Worm (Caenorhabditis elegans) whole organism, L3 larva: ENCODE results near the gene srw-11.
"Not testable (repeated sequence)": the region's sequence is repeated elsewhere in the genome, so short reads cannot be mapped to it uniquely, and the experiment has no call there.

ENCODE experiments used
- R02D3.7 ChIP-seq: fragments of 150-350 bp; optimal IDR thresholded peaks from 2 replicates; lab custom pipeline; 2014; ENCODE audit warnings: missing biosample characterization, missing genetic modification characterization
- ZK546.5 ChIP-seq: sonication (generic microtip); optimal IDR thresholded peaks from 2 replicates; lab custom pipeline; 2017; ENCODE audit warnings: missing biosample characterization, missing genetic modification characterization
- aly-2 ChIP-seq: fragments of 150-350 bp; optimal IDR thresholded peaks from 2 replicates; lab custom pipeline; 2014; ENCODE audit warnings: missing biosample characterization, missing genetic modification characterization
- ama-1 ChIP-seq: fragments of 150-350 bp; optimal IDR thresholded peaks from 2 replicates; lab custom pipeline; 2018
- ceh-28 ChIP-seq: fragments of 150-350 bp; optimal IDR thresholded peaks from 2 replicates; lab custom pipeline; 2014; ENCODE audit warnings: missing biosample characterization, missing genetic modification reagents, missing genetic modification characterization
- ceh-82 ChIP-seq: fragments of 150-350 bp; optimal IDR thresholded peaks from 2 replicates; lab custom pipeline; 2014; ENCODE audit warnings: missing biosample characterization, missing genetic modification characterization
- ceh-9 ChIP-seq: sonication (generic microtip); optimal IDR thresholded peaks from 2 replicates; lab custom pipeline; 2018; ENCODE audit warnings: missing biosample characterization, missing genetic modification characterization
- egl-27 ChIP-seq: sonication (generic microtip); optimal IDR thresholded peaks from 4 replicates; lab custom pipeline; 2017; ENCODE audit warnings: missing biosample characterization, missing genetic modification reagents, missing genetic modification characterization
- egl-5 ChIP-seq: fragments of 150-350 bp; optimal IDR thresholded peaks from 2 replicates; lab custom pipeline; 2017; ENCODE audit warnings: missing biosample characterization, missing genetic modification reagents, missing genetic modification characterization, inconsistent platforms
- elt-1 ChIP-seq: fragments of 150-350 bp; optimal IDR thresholded peaks from 2 replicates; lab custom pipeline; 2014; ENCODE audit warnings: missing biosample characterization, missing genetic modification characterization
- elt-2 ChIP-seq: sonication (generic microtip); optimal IDR thresholded peaks from 2 replicates; lab custom pipeline; 2016; ENCODE audit warnings: missing genetic modification reagents, mild to moderate bottlenecking, missing genetic modification characterization, missing compliant biosample characterization
- elt-3 ChIP-seq, 3 experiments: fragments of 150-350 bp in 1 of 3; sonication (generic microtip) in 2 of 3; optimal IDR thresholded peaks; 2 replicates in 2 of 3; 4 replicates in 1 of 3; lab custom pipeline; 2014 to 2017; ENCODE audit warnings: missing biosample characterization in 3 of 3, missing genetic modification characterization in 3 of 3
- eor-1 ChIP-seq, 2 experiments: fragments of 150-350 bp; optimal IDR thresholded peaks; 2 replicates each; lab custom pipeline; 2014 to 2018; ENCODE audit warnings: missing biosample characterization in 2 of 2, missing genetic modification characterization in 2 of 2
- fkh-10 ChIP-seq: sonication (generic microtip); optimal IDR thresholded peaks from 2 replicates; lab custom pipeline; 2017; ENCODE audit warnings: missing biosample characterization, missing genetic modification reagents, missing genetic modification characterization
- hmg-11 ChIP-seq: sonication (generic microtip); optimal IDR thresholded peaks from 2 replicates; lab custom pipeline; 2016; ENCODE audit warnings: missing genetic modification characterization, missing compliant biosample characterization
- jun-1 ChIP-seq: fragments of 150-350 bp; optimal IDR thresholded peaks from 2 replicates; lab custom pipeline; 2014; ENCODE audit warnings: missing biosample characterization, missing genetic modification reagents, missing genetic modification characterization
- lin-15B ChIP-seq: fragments of 150-350 bp; optimal IDR thresholded peaks from 2 replicates; lab custom pipeline; 2014; ENCODE audit warnings: missing biosample characterization, missing genetic modification characterization
- lin-39 ChIP-seq: fragments of 150-350 bp; optimal IDR thresholded peaks from 2 replicates; lab custom pipeline; 2018; ENCODE audit warnings: missing biosample characterization, missing genetic modification reagents, missing genetic modification characterization
- lsy-12 ChIP-seq: sonication (generic microtip); optimal IDR thresholded peaks from 2 replicates; lab custom pipeline; 2016; ENCODE audit warnings: mild to moderate bottlenecking, missing genetic modification characterization, missing compliant biosample characterization
- mdl-1 ChIP-seq: fragments of 150-350 bp; optimal IDR thresholded peaks from 2 replicates; lab custom pipeline; 2014; ENCODE audit warnings: missing biosample characterization, missing genetic modification characterization
- nfya-1 ChIP-seq: sonication (generic microtip); optimal IDR thresholded peaks from 2 replicates; lab custom pipeline; 2017; ENCODE audit warnings: missing genetic modification characterization, mild to moderate bottlenecking, missing compliant biosample characterization, antibody characterized with exemption, moderate library complexity; ENCODE audit not compliant: insufficient read depth
- nhr-11 ChIP-seq: fragments of 150-350 bp; optimal IDR thresholded peaks from 2 replicates; lab custom pipeline; 2014; ENCODE audit warnings: missing biosample characterization, missing genetic modification characterization
- nhr-12 ChIP-seq: fragments of 150-350 bp; optimal IDR thresholded peaks from 2 replicates; lab custom pipeline; 2014; ENCODE audit warnings: missing biosample characterization, missing genetic modification characterization
- nhr-237 ChIP-seq: fragments of 150-350 bp; optimal IDR thresholded peaks from 2 replicates; lab custom pipeline; 2014; ENCODE audit warnings: missing biosample characterization, missing genetic modification characterization
- nhr-25 ChIP-seq: sonication (generic microtip); optimal IDR thresholded peaks from 2 replicates; lab custom pipeline; 2017; ENCODE audit warnings: missing biosample characterization, missing genetic modification characterization
- nhr-28 ChIP-seq: fragments of 150-350 bp; optimal IDR thresholded peaks from 2 replicates; lab custom pipeline; 2014; ENCODE audit warnings: missing biosample characterization, missing genetic modification characterization
- nhr-67 ChIP-seq: fragments of 150-350 bp; optimal IDR thresholded peaks from 2 replicates; lab custom pipeline; 2014; ENCODE audit warnings: missing biosample characterization, missing genetic modification characterization
- nhr-77 ChIP-seq: fragments of 150-350 bp; optimal IDR thresholded peaks from 2 replicates; lab custom pipeline; 2014; ENCODE audit warnings: missing biosample characterization, missing genetic modification characterization
- pha-4 ChIP-seq: fragments of 150-350 bp; optimal IDR thresholded peaks from 2 replicates; lab custom pipeline; 2014; ENCODE audit warnings: missing biosample characterization, missing genetic modification reagents, missing genetic modification characterization
- sea-2 ChIP-seq: fragments of 150-350 bp; sonication (generic microtip); optimal IDR thresholded peaks from 4 replicates; lab custom pipeline; 2014; ENCODE audit warnings: missing biosample characterization, missing genetic modification reagents, missing genetic modification characterization
- skn-1 ChIP-seq: fragments of 150-350 bp; optimal IDR thresholded peaks from 2 replicates; lab custom pipeline; 2014; ENCODE audit warnings: missing biosample characterization, missing genetic modification characterization
- snpc-4 ChIP-seq: fragments of 150-350 bp; optimal IDR thresholded peaks from 2 replicates; lab custom pipeline; 2014; ENCODE audit warnings: missing biosample characterization, missing genetic modification characterization
- tbx-2 ChIP-seq: sonication (generic microtip); optimal IDR thresholded peaks from 2 replicates; lab custom pipeline; 2016; ENCODE audit warnings: mild to moderate bottlenecking, missing genetic modification characterization, missing compliant biosample characterization
- unc-62 ChIP-seq: fragments of 150-350 bp; sonication (generic microtip); optimal IDR thresholded peaks from 4 replicates; lab custom pipeline; 2014; ENCODE audit warnings: missing biosample characterization, missing genetic modification reagents, missing genetic modification characterization
- zag-1 ChIP-seq: fragments of 150-350 bp; optimal IDR thresholded peaks from 2 replicates; lab custom pipeline; 2014; ENCODE audit warnings: missing biosample characterization, missing genetic modification characterization
- ztf-11 ChIP-seq: fragments of 150-350 bp; optimal IDR thresholded peaks from 2 replicates; lab custom pipeline; 2014; ENCODE audit warnings: missing biosample characterization, missing genetic modification characterization
- ztf-4 ChIP-seq: fragments of 150-350 bp; optimal IDR thresholded peaks from 2 replicates; lab custom pipeline; 2014; ENCODE audit warnings: missing biosample characterization, missing genetic modification characterization

The srw-11 gene

ce11 chrV:15264131-15264530 is 24.0 kb upstream of the srw-11 start, which contains the start of gene M01B2.12:
M01B2.12 (minus strand) TSS chrV:15264231.
- TF ChIP-seq nhr-77 (tag; lab: Kevin White, UChicago), result no peak
- TF ChIP-seq elt-3 (tag; optimal IDR thresholded peaks at IDR 0.05; lab: Kevin White, UChicago), result no peak
- no peak for TF ChIP-seq mdl-1
- no peak for TF ChIP-seq nhr-67 (tag; lab: Kevin White, UChicago)
- TF ChIP-seq ztf-11 (tag; lab: Kevin White, UChicago), result no peak
- TF ChIP-seq sea-2, result no peak
- no peak for TF ChIP-seq hmg-11 (tag; lab: Kevin White, UChicago)
- TF ChIP-seq egl-27 (tag; lab: Kevin White, UChicago), result no peak
- TF ChIP-seq nfya-1 (tag; lab: Kevin White, UChicago), result no peak
- TF ChIP-seq nhr-11 (tag; lab: Kevin White, UChicago), result no peak
- TF ChIP-seq nhr-28, result no peak
- no peak for TF ChIP-seq ceh-9 (tag; lab: Kevin White, UChicago)
- TF ChIP-seq ztf-4 (tag; lab: Kevin White, UChicago), result no peak
- no peak for TF ChIP-seq lin-15B
- TF ChIP-seq elt-2, result no peak
- no peak for TF ChIP-seq nhr-237 (tag; lab: Kevin White, UChicago)
- no peak for TF ChIP-seq lin-39 (tag; lab: Kevin White, UChicago)
- no peak for TF ChIP-seq zag-1 (tag; lab: Kevin White, UChicago)
- TF ChIP-seq nhr-12, result no peak

ce11 chrV:15262336-15262735 is 22.2 kb upstream of the srw-11 start, which contains the start of gene M01B2.10:
M01B2.10 (minus strand) TSS chrV:15262436.
- not testable (repeated sequence) for TF ChIP-seq elt-2; nhr-25 (tag; lab: Kevin White, UChicago); lsy-12 (tag; lab: Kevin White, UChicago)

ce11 chrV:15259904-15260303 is 19.8 kb upstream of the srw-11 start, which contains the start of gene M01B2.8:
M01B2.8 (plus strand) TSS chrV:15260204.
- TF ChIP-seq ama-1 (lab: Kevin White, UChicago), result no peak
- no peak for TF ChIP-seq ztf-11 (tag; lab: Kevin White, UChicago)
- no peak for TF ChIP-seq sea-2
- no peak for TF ChIP-seq tbx-2 (tag; lab: Kevin White, UChicago)
- TF ChIP-seq nfya-1 (tag; lab: Kevin White, UChicago), result no peak
- TF ChIP-seq nhr-77 (tag; lab: Kevin White, UChicago), result no peak
- TF ChIP-seq ceh-28, result no peak
- no peak for TF ChIP-seq ceh-82 (tag; lab: Kevin White, UChicago)
- no peak for TF ChIP-seq elt-1 (tag; lab: Kevin White, UChicago)
- TF ChIP-seq jun-1 (tag; lab: Kevin White, UChicago), result no peak
- TF ChIP-seq skn-1, result no peak
- TF ChIP-seq egl-5 (tag; lab: Kevin White, UChicago), result no peak

- TF ChIP-seq elt-3 (tag; optimal IDR thresholded peaks at IDR 0.05; lab: Kevin White, UChicago), result no peak
- no peak for TF ChIP-seq fkh-10 (GFP tag; lab: Kevin White, UChicago)
Measured at ce11 chrV:15259049-15259448, 18.9 kb upstream of the srw-11 start, which contains the start of gene srsx-37. srsx-37 (minus strand) TSS chrV:15259149.

DNA sequence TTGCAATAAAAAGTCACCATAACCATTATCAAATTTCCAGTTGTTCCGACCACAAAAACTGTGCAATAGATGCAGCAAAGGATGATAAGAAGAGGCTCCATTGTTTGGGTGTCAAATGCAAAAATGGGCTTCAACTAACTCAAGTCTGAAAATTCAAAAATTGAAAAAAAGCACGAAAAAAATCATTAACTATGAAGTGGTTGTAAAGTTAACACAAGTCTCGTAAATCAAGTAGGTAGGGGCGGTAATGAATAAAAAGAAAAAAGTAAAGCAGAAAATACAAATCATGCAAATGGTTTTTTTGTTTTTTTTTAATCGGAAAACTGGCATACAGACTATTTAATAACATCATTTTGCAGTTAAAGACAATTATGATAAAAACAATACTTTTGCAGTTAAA is 16.6 kb upstream of the srw-11 start, which contains the start of gene srsx-39:
srsx-39 (minus strand) TSS at position 101 of the 400 bp plus-strand sequence.
- not testable (repeated sequence) for TF ChIP-seq pha-4, ceh-82, lsy-12 (tag; lab: Kevin White, UChicago)

DNA sequence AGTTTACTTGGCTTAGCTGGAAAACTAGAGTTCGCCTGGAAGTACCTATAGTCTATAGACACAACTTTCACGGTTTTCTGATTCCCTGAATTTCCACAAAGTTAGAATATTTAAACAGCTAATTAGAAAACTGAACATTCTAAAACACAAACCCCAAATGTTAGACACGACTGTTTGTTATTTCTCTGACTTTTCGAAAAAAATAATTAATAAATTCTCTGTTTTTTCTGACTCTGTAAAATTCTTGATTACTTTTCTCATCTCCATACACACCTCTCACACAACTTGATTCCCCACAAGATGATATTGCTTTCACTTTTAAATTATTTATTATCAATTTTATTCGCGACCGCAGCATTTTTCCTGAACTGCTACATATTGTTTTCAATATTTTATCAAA is 13.4 kb upstream of the srw-11 start, which contains the start of gene srbc-75:
srbc-75 (plus strand) TSS at position 301 of the 400 bp plus-strand sequence.
- TF ChIP-seq ZK546.5 (tag; lab: Kevin White, UChicago) (no peak), aly-2 (no peak), mdl-1 (no peak), unc-62 (no peak), ztf-4 (tag; lab: Kevin White, UChicago) (no peak), lin-39 (tag; lab: Kevin White, UChicago) (no peak), egl-27 (tag; lab: Kevin White, UChicago) (no peak), ceh-82 (tag; lab: Kevin White, UChicago) (no peak), eor-1 (tag; optimal IDR thresholded peaks at IDR 0.05; lab: Kevin White, UChicago) (no peak), sea-2 (no peak), pha-4 (tag; lab: Kevin White, UChicago) (no peak), ama-1 (lab: Kevin White, UChicago) (no peak), ceh-9 (tag; lab: Kevin White, UChicago) (no peak), nhr-12 (no peak), snpc-4 (tag; lab: Kevin White, UChicago) (no peak), nhr-28 (no peak), nhr-11 (tag; lab: Kevin White, UChicago) (no peak), lin-15B (no peak), skn-1 (no peak), R02D3.7 (tag; lab: Kevin White, UChicago) (no peak)
